Worm (Caenorhabditis elegans): ENCODE data around the gene srx-118.
A peak's percentile ranks its signal among the peaks of the same experiment; 100 is the strongest.

srx-118 gene

DNA sequence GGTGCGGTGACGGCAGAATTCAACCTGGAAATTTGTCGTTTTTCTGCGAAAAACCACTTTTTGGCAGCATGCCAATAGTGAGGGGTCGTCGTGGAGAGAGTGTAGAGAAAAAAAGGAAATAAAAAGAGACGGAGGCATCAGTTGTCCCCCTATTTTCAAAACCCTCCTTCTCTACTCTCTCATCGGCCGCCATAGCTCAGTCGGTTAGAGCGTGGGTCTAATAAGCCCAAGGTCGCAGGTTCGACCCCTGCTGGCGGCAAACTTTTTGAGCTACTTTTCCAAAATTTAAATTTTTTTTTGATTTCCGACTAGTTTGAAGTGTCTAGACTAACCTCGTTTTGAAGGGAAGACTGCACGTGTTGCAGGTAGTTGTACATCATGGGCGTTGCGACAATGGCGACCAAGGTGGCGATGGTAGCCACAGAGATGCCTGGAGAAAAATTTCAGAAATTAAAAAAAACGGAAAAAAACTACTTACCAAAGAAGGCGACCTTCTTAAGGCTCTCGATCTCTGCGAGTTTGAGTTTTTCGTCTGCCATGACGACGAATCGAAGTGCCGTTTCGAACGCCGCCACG lies 31.0 kb upstream of the srx-118 start, which contains the start of gene col-85 (continued):
- TF ChIP-seq nhr-76 (tag; optimal IDR thresholded peaks at IDR 0.05), result no peak
- peak; percentile 92 for TF ChIP-seq T26A8.4 (GFP tag; IDR thresholded peaks at IDR 0.05)
- peak; percentile 48 for TF ChIP-seq zfp-2 (tag; optimal IDR thresholded peaks at IDR 0.05)
- TF ChIP-seq daf-19 (GFP tag; conservative IDR thresholded peaks at IDR 0.05), result no peak
- peak; percentile 87 for TF ChIP-seq dmd-9 (GFP tag; IDR thresholded peaks at IDR 0.05)
- peak; percentile 89 to 90; a peak in 3 of 4 replicates for TF ChIP-seq madf-5 (GFP tag; IDR thresholded peaks at IDR 0.05)
- peak; percentile 80; the same call in 1 of the 2 replicates for TF ChIP-seq F44E2.7 (GFP tag; IDR thresholded peaks at IDR 0.05)
- TF ChIP-seq madf-9 (GFP tag; conservative IDR thresholded peaks at IDR 0.05), result peak; percentile 87
- no peak for TF ChIP-seq zag-1 (tag; optimal IDR thresholded peaks at IDR 0.05)
- TF ChIP-seq lin-39 (tag; optimal IDR thresholded peaks at IDR 0.05), result no peak
- TF ChIP-seq aly-2 (tag; optimal IDR thresholded peaks at IDR 0.05), result no peak
- TF ChIP-seq ztf-11 (tag; optimal IDR thresholded peaks at IDR 0.05), result no peak
- peak; percentile 81 for TF ChIP-seq spr-3 (GFP tag; optimal IDR thresholded peaks at IDR 0.05)
- no peak for TF ChIP-seq mep-1 (tag; optimal IDR thresholded peaks at IDR 0.05)
- TF ChIP-seq cey-2 (tag; optimal IDR thresholded peaks at IDR 0.05; ENCODE audit: borderline replicate concordance, insufficient read depth), result no peak
- peak; percentile 79 for TF ChIP-seq dmd-6 (GFP tag; IDR thresholded peaks at IDR 0.05)
- TF ChIP-seq nhr-111 (GFP tag; optimal IDR thresholded peaks at IDR 0.05), result peak; percentile 73
- TF ChIP-seq nhr-237 (tag; optimal IDR thresholded peaks at IDR 0.05), result no peak
- no peak for TF ChIP-seq daf-12 (tag; optimal IDR thresholded peaks at IDR 0.05)
- TF ChIP-seq hmg-1.1 (GFP tag; IDR thresholded peaks at IDR 0.05), result peak; percentile 98
- TF ChIP-seq unc-130 (GFP tag; optimal IDR thresholded peaks at IDR 0.05), result peak; percentile 63
- peak; percentile 95 for TF ChIP-seq dmd-8 (GFP tag; IDR thresholded peaks at IDR 0.05)
- TF ChIP-seq nhr-6 (tag; optimal IDR thresholded peaks at IDR 0.05), result peak; percentile 48
- TF ChIP-seq pha-4 (GFP tag; IDR thresholded peaks at IDR 0.05), result peak; percentile 95
- TF ChIP-seq pha-4 (tag; optimal IDR thresholded peaks at IDR 0.05), result no peak
- peak; percentile 94 for TF ChIP-seq aha-1 (tag)
- TF ChIP-seq ceh-82 (tag; optimal IDR thresholded peaks at IDR 0.05), result no peak
- peak; percentile 76 for TF ChIP-seq gei-8 (GFP tag; optimal IDR thresholded peaks at IDR 0.05)
- no peak for TF ChIP-seq ceh-28 (tag; optimal IDR thresholded peaks at IDR 0.05)
- TF ChIP-seq F26F4.8 (GFP tag; conservative IDR thresholded peaks at IDR 0.05), result peak; percentile 92
- no peak for TF ChIP-seq dve-1 (tag; optimal IDR thresholded peaks at IDR 0.05; ENCODE audit: insufficient read depth)
- peak; percentile 82 for TF ChIP-seq duxl-1 (tag; optimal IDR thresholded peaks at IDR 0.05; ENCODE audit: poor library complexity)
- peak; percentile 60 for TF ChIP-seq nhr-77 (tag; optimal IDR thresholded peaks at IDR 0.05)
- TF ChIP-seq unc-39 (tag; optimal IDR thresholded peaks at IDR 0.05), result no peak
- peak; percentile 75 for TF ChIP-seq nhr-102 (tag; optimal IDR thresholded peaks at IDR 0.05)
- peak; percentile 89 for TF ChIP-seq lin-1 (GFP tag; IDR thresholded peaks at IDR 0.05)
- TF ChIP-seq lin-15B (tag; optimal IDR thresholded peaks at IDR 0.05), result no peak
- no peak for TF ChIP-seq lsy-2 (tag; optimal IDR thresholded peaks at IDR 0.05)
- no peak for TF ChIP-seq attf-4 (tag; optimal IDR thresholded peaks at IDR 0.05)
- TF ChIP-seq ZK546.5 (tag; optimal IDR thresholded peaks at IDR 0.05), result no peak
- peak; percentile 94 for TF ChIP-seq nhr-41 (GFP tag; IDR thresholded peaks at IDR 0.05)
- TF ChIP-seq tag-97 (GFP tag; IDR thresholded peaks at IDR 0.05), result no peak
- TF ChIP-seq fos-1 (tag; optimal IDR thresholded peaks at IDR 0.05), result no peak
- no peak for TF ChIP-seq ces-1 (GFP tag; optimal IDR thresholded peaks at IDR 0.05)
- TF ChIP-seq mxl-2 (GFP tag; conservative IDR thresholded peaks at IDR 0.05), result peak; percentile 73
- TF ChIP-seq T20F7.1 (GFP tag; optimal IDR thresholded peaks at IDR 0.05), result no peak
- TF ChIP-seq R02D3.7 (tag; optimal IDR thresholded peaks at IDR 0.05), result peak; percentile 21
- no peak for TF ChIP-seq egl-27 (tag; optimal IDR thresholded peaks at IDR 0.05)
- peak; percentile 66 for TF ChIP-seq hlh-11 (tag; optimal IDR thresholded peaks at IDR 0.05)
- TF ChIP-seq nhr-28 (tag; optimal IDR thresholded peaks at IDR 0.05), result peak; percentile 48
- peak; percentile 49 for TF ChIP-seq F49E8.2 (tag; optimal IDR thresholded peaks at IDR 0.05; ENCODE audit: borderline replicate concordance)
- TF ChIP-seq mes-2 (tag; optimal IDR thresholded peaks at IDR 0.05; ENCODE audit: poor library complexity, severe bottlenecking), result peak; percentile 83

All from whole organism, L4 larva.